Worm (Caenorhabditis elegans) whole organism, L4 larva: Measurements from ENCODE around the gene pals-24.
A peak's percentile ranks its signal among the peaks of the same experiment; 100 is the strongest.
"Not testable (repeated sequence)": the region's sequence is repeated elsewhere in the genome, so short reads cannot be mapped to it uniquely, and the experiment has no call there.

Experiments
- R02D3.7 ChIP-seq: fragments of 150-350 bp; sonication (generic microtip); optimal IDR thresholded peaks from 3 replicates; lab custom pipeline; 2014; ENCODE audit warnings: missing biosample characterization, missing genetic modification characterization
- aha-1 ChIP-seq: fragments of 150-350 bp; peaks from one replicate; lab custom pipeline; 2014; ENCODE audit warnings: missing biosample characterization, missing genetic modification characterization
- ama-1 ChIP-seq: fragments of 150-350 bp; optimal IDR thresholded peaks from 2 replicates; lab custom pipeline; 2014; ENCODE audit warnings: inconsistent platforms, mixed read lengths
- attf-4 ChIP-seq: sonication (generic microtip); optimal IDR thresholded peaks from 3 replicates; lab custom pipeline; 2017; ENCODE audit warnings: missing biosample characterization, missing genetic modification characterization
- ceh-20 ChIP-seq: fragments of 200-800 bp; sonication (Bioruptor generic); IDR thresholded peaks from 2 replicates; pipeline ENCODE4 v1.3.6; 2022; ENCODE audit warnings: missing genetic modification reagents, missing genetic modification characterization, missing compliant biosample characterization
- ces-1 ChIP-seq: fragments of 150-350 bp; sonication (generic microtip); optimal IDR thresholded peaks from 4 replicates; lab custom pipeline; 2014; ENCODE audit warnings: missing biosample characterization, missing genetic modification reagents, missing genetic modification characterization
- daf-12 ChIP-seq: fragments of 150-350 bp; optimal IDR thresholded peaks from 2 replicates; lab custom pipeline; 2014; ENCODE audit warnings: missing biosample characterization, missing genetic modification reagents, missing genetic modification characterization
- daf-8 ChIP-seq: fragments of 200-800 bp; sonication (Bioruptor generic); IDR thresholded peaks from 2 replicates; pipeline ENCODE4 v1.3.6; 2022; ENCODE audit warnings: missing genetic modification characterization, missing compliant biosample characterization
- egl-27 ChIP-seq: sonication (generic microtip); optimal IDR thresholded peaks from 3 replicates; lab custom pipeline; 2017; ENCODE audit warnings: missing biosample characterization, missing genetic modification reagents, missing genetic modification characterization
- fos-1 ChIP-seq: fragments of 150-350 bp; optimal IDR thresholded peaks from 2 replicates; lab custom pipeline; 2014; ENCODE audit warnings: missing biosample characterization, missing genetic modification characterization
- gei-8 ChIP-seq: fragments of 200-800 bp; sonication (Bioruptor generic); optimal IDR thresholded peaks from 2 replicates; lab custom pipeline; 2018; ENCODE audit warnings: mild to moderate bottlenecking, missing genetic modification characterization, missing compliant biosample characterization
- hif-1 ChIP-seq, 2 experiments: sonication (generic microtip); optimal IDR thresholded peaks; 2 replicates each; lab custom pipeline; 2016 to 2017; ENCODE audit warnings: missing compliant biosample characterization in 2 of 2, missing genetic modification characterization in 2 of 2, missing genetic modification reagents in 2 of 2, missing genotype in 2 of 2, mild to moderate bottlenecking in 1 of 2
- hlh-11 ChIP-seq: fragments of 200-800 bp; sonication (Bioruptor generic); optimal IDR thresholded peaks from 2 replicates; lab custom pipeline; 2018; ENCODE audit warnings: mild to moderate bottlenecking, missing genetic modification characterization, missing compliant biosample characterization
- hlh-30 ChIP-seq: sonication (generic microtip); optimal IDR thresholded peaks from 2 replicates; lab custom pipeline; 2017; ENCODE audit warnings: antibody characterized with exemption, mild to moderate bottlenecking, missing genetic modification characterization, missing compliant biosample characterization; ENCODE audit not compliant: insufficient read depth
- hmg-1.1 ChIP-seq: fragments of 200-800 bp; sonication (Bioruptor generic); IDR thresholded peaks from 2 replicates; pipeline ENCODE4 v1.3.6; 2022; ENCODE audit warnings: missing genetic modification reagents, missing genetic modification characterization, missing compliant biosample characterization
- jun-1 ChIP-seq: fragments of 150-350 bp; optimal IDR thresholded peaks from 2 replicates; lab custom pipeline; 2014; ENCODE audit warnings: missing biosample characterization, missing genetic modification reagents, missing genetic modification characterization
- lin-13 ChIP-seq: fragments of 150-350 bp; optimal IDR thresholded peaks from 2 replicates; lab custom pipeline; 2014; ENCODE audit warnings: missing biosample characterization, missing genetic modification reagents, missing genetic modification characterization
- lin-15B ChIP-seq: fragments of 150-350 bp; sonication (generic microtip); optimal IDR thresholded peaks from 3 replicates; lab custom pipeline; 2014; ENCODE audit warnings: missing biosample characterization, missing genetic modification characterization
- lin-38 ChIP-seq: fragments of 200-800 bp; sonication (Bioruptor generic); IDR thresholded peaks from 2 replicates; pipeline ENCODE4 v1.3.6; 2022; ENCODE audit warnings: missing genetic modification reagents, missing genetic modification characterization, missing compliant biosample characterization
- lsy-2 ChIP-seq, 2 experiments: fragments of 150-350 bp in 1 of 2; sonication (generic microtip) in 1 of 2; optimal IDR thresholded peaks; 2 replicates each; lab custom pipeline; 2014 to 2017; ENCODE audit warnings: missing biosample characterization in 2 of 2, missing genetic modification characterization in 2 of 2
- madf-5 ChIP-seq, 2 experiments: fragments of 200-800 bp; sonication (Bioruptor generic); IDR thresholded peaks; 2 replicates each; pipeline ENCODE4 v1.3.6; 2022; ENCODE audit warnings: missing compliant biosample characterization in 2 of 2, missing genetic modification characterization in 2 of 2
- madf-9 ChIP-seq: fragments of 200-800 bp; sonication (Bioruptor generic); conservative IDR thresholded peaks from 2 replicates; pipeline ENCODE4 v1.3.6; 2022; ENCODE audit warnings: missing genetic modification reagents, missing genetic modification characterization, missing compliant biosample characterization
- mdt-29 ChIP-seq: fragments of 200-800 bp; sonication (Bioruptor generic); IDR thresholded peaks from 2 replicates; pipeline ENCODE4 v1.3.6; 2022; ENCODE audit warnings: missing genetic modification reagents, missing genetic modification characterization, missing compliant biosample characterization
- mes-2 ChIP-seq: sonication (generic microtip); optimal IDR thresholded peaks from 2 replicates; lab custom pipeline; 2016; ENCODE audit warnings: missing genotype, mild to moderate bottlenecking, missing genetic modification characterization, missing compliant biosample characterization; ENCODE audit not compliant: poor library complexity, severe bottlenecking
- mxl-2 ChIP-seq: fragments of 200-800 bp; sonication (Bioruptor generic); conservative IDR thresholded peaks from 2 replicates; pipeline ENCODE4 v1.3.6; 2022; ENCODE audit warnings: missing genetic modification reagents, missing genetic modification characterization, missing compliant biosample characterization
- nhr-11 ChIP-seq: fragments of 150-350 bp; optimal IDR thresholded peaks from 2 replicates; lab custom pipeline; 2014; ENCODE audit warnings: missing biosample characterization, missing genetic modification characterization
- nhr-42 ChIP-seq: fragments of 200-800 bp; sonication (Bioruptor generic); IDR thresholded peaks from 2 replicates; pipeline ENCODE4 v1.3.6; 2022; ENCODE audit warnings: missing genetic modification characterization, missing compliant biosample characterization
- nhr-6 ChIP-seq: fragments of 150-350 bp; optimal IDR thresholded peaks from 2 replicates; lab custom pipeline; 2014; ENCODE audit warnings: missing biosample characterization, missing genetic modification characterization
- nhr-76 ChIP-seq: fragments of 150-350 bp; optimal IDR thresholded peaks from 2 replicates; lab custom pipeline; 2014; ENCODE audit warnings: missing biosample characterization, missing genetic modification characterization
- sdz-12 ChIP-seq: fragments of 200-800 bp; sonication (Bioruptor generic); optimal IDR thresholded peaks from 2 replicates; lab custom pipeline; 2018; ENCODE audit warnings: mild to moderate bottlenecking, missing genetic modification characterization, missing compliant biosample characterization
- skn-1 ChIP-seq: fragments of 150-350 bp; optimal IDR thresholded peaks from 2 replicates; lab custom pipeline; 2014; ENCODE audit warnings: missing biosample characterization, missing genetic modification characterization
- tra-1 ChIP-seq: fragments of 200-800 bp; sonication (Bioruptor generic); IDR thresholded peaks from 2 replicates; pipeline ENCODE4 v1.3.6; 2022; ENCODE audit warnings: missing genetic modification reagents, missing genetic modification characterization, missing compliant biosample characterization
- unc-62 ChIP-seq, 3 experiments: fragments of 150-350 bp in 1 of 3; sonication (generic microtip); optimal IDR thresholded peaks in 2 of 3; peaks in 1 of 3; 1 replicate in 1 of 3; 2 replicates in 2 of 3; lab custom pipeline; 2014 to 2017; ENCODE audit warnings: missing biosample characterization in 3 of 3, missing genetic modification characterization in 3 of 3, missing genetic modification reagents in 3 of 3, missing genotype in 1 of 3
- vab-7 ChIP-seq: fragments of 200-800 bp; sonication (Bioruptor generic); IDR thresholded peaks from 2 replicates; pipeline ENCODE4 v1.3.6; 2022; ENCODE audit warnings: missing genetic modification reagents, missing genetic modification characterization, missing compliant biosample characterization
- ztf-11 ChIP-seq: fragments of 150-350 bp; optimal IDR thresholded peaks from 2 replicates; lab custom pipeline; 2014; ENCODE audit warnings: missing biosample characterization, missing genetic modification characterization

The pals-24 gene

DNA sequence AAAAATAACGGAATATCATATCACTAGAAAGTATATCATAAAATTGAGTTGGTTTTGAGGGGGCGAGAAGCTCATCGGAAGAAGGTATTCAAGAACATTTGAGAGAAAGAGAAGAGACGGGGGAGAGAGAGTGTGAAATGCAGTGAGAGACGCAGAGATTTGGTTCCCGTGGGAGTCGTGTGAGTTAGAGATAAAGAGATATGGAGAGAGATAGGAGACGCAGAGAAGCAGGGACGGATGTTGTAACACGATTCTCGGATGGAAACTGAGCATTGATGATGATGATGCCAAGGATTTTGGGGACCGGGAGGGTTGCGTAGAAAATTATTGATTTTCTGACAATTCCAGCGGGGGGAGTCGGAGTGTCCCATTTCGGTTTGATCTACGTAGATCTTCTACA, 24.0 kb upstream of the pals-24 start:
- TF ChIP-seq hlh-11 (peak; percentile 26), nhr-42 (GFP tag; lab: Robert Waterston, UW) (0 out of 2 replicates have a peak, but pooled peaks have one; percentile 29), daf-8 (GFP tag; lab: Robert Waterston, UW) (no peak), lsy-2 (tag; optimal IDR thresholded peaks at IDR 0.05; lab: Kevin White, UChicago) (peak in 1 of 2 experiments; percentile 16), tra-1 (GFP tag; lab: Robert Waterston, UW) (no peak), mes-2 (tag; lab: Kevin White, UChicago) (peak; percentile 41), hif-1 (tag; optimal IDR thresholded peaks at IDR 0.05; lab: Kevin White, UChicago) (no peak), lin-13 (GFP tag; lab: Kevin White, UChicago) (no peak), gei-8 (GFP tag; lab: Kevin White, UChicago) (peak; percentile 10), skn-1 (tag; lab: Kevin White, UChicago) (no peak), madf-9 (GFP tag; lab: Robert Waterston, UW) (no peak), mxl-2 (no peak), vab-7 (GFP tag; lab: Robert Waterston, UW) (no peak), R02D3.7 (tag; lab: Kevin White, UChicago) (no peak), lin-15B (no peak), mdt-29 (GFP tag; lab: Robert Waterston, UW) (no peak), lin-38 (GFP tag; lab: Robert Waterston, UW) (no peak; the same call in 1 of the 2 replicates), madf-5 (GFP tag; IDR thresholded peaks at IDR 0.05; lab: Robert Waterston, UW) (no peak), nhr-76 (tag; lab: Kevin White, UChicago) (no peak), ces-1 (GFP tag; lab: Kevin White, UChicago) (no peak), aha-1 (tag; lab: Kevin White, UChicago) (no peak), nhr-11 (peak; percentile 8), unc-62 (GFP tag; optimal IDR thresholded peaks at IDR 0.05 in 1 of 2; lab: Kevin White, UChicago) (no peak), unc-62 (tag; optimal IDR thresholded peaks at IDR 0.05; lab: Kevin White, UChicago) (no peak), hlh-30 (tag; lab: Kevin White, UChicago) (peak; percentile 40), sdz-12 (no peak), hmg-1.1 (GFP tag; lab: Robert Waterston, UW) (peak; percentile 51; the same call in 1 of the 2 replicates)

DNA sequence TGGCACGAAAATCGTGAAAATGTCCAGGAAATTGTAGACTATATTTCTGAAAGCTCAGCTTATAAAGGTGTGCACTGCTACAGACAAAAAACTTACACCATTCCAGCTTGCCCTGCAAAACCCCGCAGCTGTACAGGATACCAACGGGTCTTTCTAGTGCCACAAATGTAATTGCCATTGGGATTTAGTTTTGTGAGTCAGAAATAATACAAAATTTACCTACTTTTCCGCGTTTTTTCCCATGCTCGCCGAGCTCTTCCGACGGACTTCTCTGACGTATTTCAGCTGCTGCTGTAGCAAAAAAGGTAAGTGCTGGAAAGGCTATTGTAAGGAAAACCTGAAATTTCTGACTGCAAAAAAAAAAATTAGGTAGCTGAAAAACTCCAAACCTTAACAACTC, 23.2 kb upstream of the pals-24 start, which contains the start of gene C29F9.8:
Gene C29F9.8, minus strand, starts transcription at position 101 of the 400 bp plus-strand sequence.
- TF ChIP-seq ceh-20 (GFP tag; lab: Robert Waterston, UW); fos-1 (tag; lab: Kevin White, UChicago); daf-12 (tag; lab: Kevin White, UChicago): not testable (repeated sequence)

DNA sequence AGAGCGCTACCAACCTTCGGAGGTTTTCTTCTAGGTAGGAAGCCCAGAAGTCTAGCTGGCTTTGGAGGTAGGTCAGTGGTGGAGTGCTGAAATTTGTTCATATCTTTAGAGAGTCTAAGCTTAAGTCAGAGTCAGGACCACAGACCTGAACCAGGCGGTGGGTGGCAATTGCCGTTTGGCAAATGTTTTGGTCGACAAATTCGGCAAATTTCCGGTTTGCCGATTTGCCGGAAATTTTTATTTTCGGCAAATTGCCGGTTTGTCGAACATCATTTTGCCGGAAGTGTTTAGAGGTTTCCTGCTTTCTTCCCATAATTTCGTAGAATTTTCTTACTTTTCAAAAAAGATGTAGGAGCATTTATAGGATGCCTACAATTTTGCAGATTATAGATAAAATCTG, 21.4 kb upstream of the pals-24 start, which contains the start of gene C29F9.9:
Gene C29F9.9, minus strand, starts transcription at position 101 of the 400 bp plus-strand sequence.
- not testable (repeated sequence) for TF ChIP-seq egl-27; jun-1; attf-4 (tag; lab: Kevin White, UChicago)

DNA sequence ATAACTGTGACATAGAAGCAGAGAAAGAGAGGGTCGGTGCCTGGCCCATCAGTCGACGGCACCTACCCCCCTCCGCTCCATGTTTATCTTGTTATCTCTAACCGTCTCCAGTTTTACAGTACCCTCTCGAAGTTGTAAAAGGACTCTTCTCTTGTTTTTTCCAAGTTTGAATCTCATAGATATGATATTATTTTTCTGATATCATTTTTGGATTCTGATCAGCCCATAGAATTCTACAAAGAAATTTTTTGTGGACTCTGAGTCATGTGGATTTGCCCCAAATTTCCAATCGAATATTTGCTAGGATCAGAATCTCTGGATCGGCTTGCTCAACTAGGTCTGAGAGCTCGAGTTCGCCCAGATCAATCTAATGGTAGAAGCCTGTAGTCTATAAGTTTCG, 5.6 kb upstream of the pals-24 start, which contains the start of gene C29F9.6:
Gene C29F9.6, plus strand, starts transcription at position 301 of the 400 bp plus-strand sequence.
- no peak for TF ChIP-seq ama-1 (lab: Kevin White, UChicago)
- no peak for TF ChIP-seq nhr-6 (tag; lab: Kevin White, UChicago)
- no peak for TF ChIP-seq daf-8 (GFP tag; lab: Robert Waterston, UW)
- TF ChIP-seq ztf-11 = no peak
